Fruit fly (Drosophila melanogaster) whole organism, wandering third instar larva: ENCODE data around the gene Srp72.

Experiments
- Abd-B ChIP-seq: fragments of >200 bp; optimal IDR thresholded peaks from 2 replicates; lab custom pipeline; 2017; ENCODE audit warnings: missing biosample characterization, missing genetic modification characterization
- CG32264 ChIP-seq: fragments of 200-800 bp; sonication (Bioruptor generic); optimal IDR thresholded peaks from 2 replicates; lab custom pipeline; 2016; ENCODE audit warnings: missing biosample characterization, missing genetic modification characterization
- CG9705 ChIP-seq: fragments of 200-800 bp; sonication (Bioruptor generic); optimal IDR thresholded peaks from 2 replicates; lab custom pipeline; 2018; ENCODE audit warnings: missing biosample characterization, mild to moderate bottlenecking, missing genetic modification characterization
- CrebA ChIP-seq: fragments of 200-800 bp; sonication (Bioruptor generic); optimal IDR thresholded peaks from 2 replicates; lab custom pipeline; 2016; ENCODE audit warnings: missing biosample characterization, mild to moderate bottlenecking, missing genetic modification characterization, borderline replicate concordance
- Dfd ChIP-seq: fragments of >200 bp; optimal IDR thresholded peaks from 2 replicates; lab custom pipeline; 2017; ENCODE audit warnings: missing biosample characterization, missing genetic modification characterization
- Dif ChIP-seq: fragments of 200-275, 200-300 bp; sonication (Bioruptor generic); optimal IDR thresholded peaks from 2 replicates; lab custom pipeline; 2018; ENCODE audit warnings: missing biosample characterization, missing genetic modification characterization; ENCODE audit not compliant: partially characterized antibody
- GATAd ChIP-seq: sonication (Bioruptor generic); optimal IDR thresholded peaks from 2 replicates; lab custom pipeline; 2016; ENCODE audit warnings: missing biosample characterization, missing genetic modification characterization
- HLH106 ChIP-seq: fragments of 200-800 bp; optimal IDR thresholded peaks from 3 replicates; lab custom pipeline; 2019; ENCODE audit warnings: missing biosample characterization, mild to moderate bottlenecking, missing genetic modification characterization, moderate library complexity
- Hnf4 ChIP-seq: fragments of 200-800 bp; sonication (Bioruptor generic); optimal IDR thresholded peaks from 2 replicates; lab custom pipeline; 2016; ENCODE audit warnings: missing biosample characterization, mild to moderate bottlenecking, missing genetic modification characterization
- Hr78 ChIP-seq: fragments of >200 bp; optimal IDR thresholded peaks from 2 replicates; lab custom pipeline; 2017; ENCODE audit warnings: missing biosample characterization, missing genetic modification characterization
- Hr83 ChIP-seq: fragments of 200-300 bp; sonication (Bioruptor generic); optimal IDR thresholded peaks from 2 replicates; lab custom pipeline; 2016; ENCODE audit warnings: missing biosample characterization, mild to moderate bottlenecking, missing genetic modification characterization, moderate library complexity; ENCODE audit not compliant: poor library complexity, severe bottlenecking
- Jra ChIP-seq: sonication (Bioruptor generic); optimal IDR thresholded peaks from 2 replicates; lab custom pipeline; 2016; ENCODE audit warnings: missing biosample characterization, missing genetic modification characterization
- Mio ChIP-seq: sonication (Bioruptor generic); optimal IDR thresholded peaks from 2 replicates; lab custom pipeline; 2016; ENCODE audit warnings: missing biosample characterization, missing genetic modification characterization
- Myc ChIP-seq: fragments of >200 bp; optimal IDR thresholded peaks from 2 replicates; lab custom pipeline; 2017
- N ChIP-seq: fragments of >200 bp; optimal IDR thresholded peaks from 2 replicates; lab custom pipeline; 2018; ENCODE audit warnings: missing biosample characterization, missing external identifiers, missing genetic modification characterization
- OdsH ChIP-seq: fragments of 200-800 bp; sonication (Bioruptor generic); optimal IDR thresholded peaks from 2 replicates; lab custom pipeline; 2016; ENCODE audit warnings: missing biosample characterization, mild to moderate bottlenecking, missing genetic modification characterization
- Rel ChIP-seq, 2 experiments: fragments of 200-800 bp; sonication (Bioruptor generic) in 1 of 2; optimal IDR thresholded peaks; 2 replicates in 1 of 2; 3 replicates in 1 of 2; lab custom pipeline; 2016 to 2019; ENCODE audit warnings: mild to moderate bottlenecking in 2 of 2, missing biosample characterization in 2 of 2, missing genetic modification characterization in 2 of 2, moderate library complexity in 1 of 2
- Sp1 ChIP-seq: fragments of 200-800 bp; sonication (Bioruptor generic); optimal IDR thresholded peaks from 3 replicates; lab custom pipeline; 2019; ENCODE audit warnings: missing biosample characterization, mild to moderate bottlenecking, missing genetic modification characterization, moderate library complexity
- Vsx2 ChIP-seq: fragments of 200-300, 225-300 bp; sonication (Bioruptor generic); optimal IDR thresholded peaks from 2 replicates; lab custom pipeline; 2018; ENCODE audit warnings: missing biosample characterization, missing genetic modification characterization; ENCODE audit not compliant: partially characterized antibody
- br ChIP-seq: fragments of 200-800 bp; sonication (Bioruptor generic); optimal IDR thresholded peaks from 2 replicates; lab custom pipeline; 2016; ENCODE audit warnings: missing biosample characterization, missing genetic modification characterization
- brk ChIP-seq: fragments of 200-800 bp; sonication (Bioruptor generic); optimal IDR thresholded peaks from 2 replicates; lab custom pipeline; 2016; ENCODE audit warnings: missing biosample characterization, mild to moderate bottlenecking, missing genetic modification characterization
- dl ChIP-seq, 2 experiments: fragments of 175-275, 200-275 bp in 1 of 2; fragments of 200-275 bp in 1 of 2; sonication (Bioruptor generic); optimal IDR thresholded peaks; lab custom pipeline; 2018; ENCODE audit warnings: mild to moderate bottlenecking in 2 of 2, missing biosample characterization in 2 of 2, missing genetic modification characterization in 2 of 2, moderate library complexity in 2 of 2; ENCODE audit not compliant: partially characterized antibody in 2 of 2, insufficient read depth in 1 of 2
- dmrt93B ChIP-seq: fragments of 200-800 bp; sonication (Bioruptor generic); optimal IDR thresholded peaks from 2 replicates; lab custom pipeline; 2018; ENCODE audit warnings: missing biosample characterization, mild to moderate bottlenecking, missing genetic modification characterization
- dsf ChIP-seq: sonication (Bioruptor generic); optimal IDR thresholded peaks from 2 replicates; lab custom pipeline; 2016; ENCODE audit warnings: missing biosample characterization, missing genetic modification characterization, borderline replicate concordance
- ey ChIP-seq: fragments of 200-800 bp; sonication (Bioruptor generic); optimal IDR thresholded peaks from 2 replicates; lab custom pipeline; 2016; ENCODE audit warnings: missing biosample characterization, missing genetic modification characterization
- foxo ChIP-seq, 2 experiments: fragments of 200-800 bp; sonication (Bioruptor generic); optimal IDR thresholded peaks; 2 replicates in 1 of 2; 3 replicates in 1 of 2; lab custom pipeline; 2016 to 2017; ENCODE audit warnings: missing biosample characterization in 2 of 2, missing genetic modification characterization in 2 of 2
- fru ChIP-seq: fragments of 200-800 bp; sonication (Bioruptor generic); optimal IDR thresholded peaks from 3 replicates; lab custom pipeline; 2016; ENCODE audit warnings: missing biosample characterization, mild to moderate bottlenecking, missing genetic modification characterization
- h ChIP-seq: fragments of 200-800 bp; sonication (Bioruptor generic); optimal IDR thresholded peaks from 3 replicates; lab custom pipeline; 2016; ENCODE audit warnings: missing biosample characterization, mild to moderate bottlenecking, missing genetic modification characterization
- jim ChIP-seq: fragments of 175-275, 200-325 bp; sonication (Bioruptor generic); optimal IDR thresholded peaks from 2 replicates; lab custom pipeline; 2016; ENCODE audit warnings: missing biosample characterization, mild to moderate bottlenecking, missing genetic modification characterization
- lola ChIP-seq: fragments of >200 bp; optimal IDR thresholded peaks from 2 replicates; lab custom pipeline; 2017; ENCODE audit warnings: missing biosample characterization, missing genetic modification characterization
- pan ChIP-seq: fragments of >200 bp; optimal IDR thresholded peaks from 2 replicates; lab custom pipeline; 2017
- psq ChIP-seq: fragments of 200-800 bp; sonication (Bioruptor generic); optimal IDR thresholded peaks from 3 replicates; lab custom pipeline; 2017; ENCODE audit warnings: missing biosample characterization, mild to moderate bottlenecking, missing genetic modification characterization, moderate library complexity
- rgr ChIP-seq: fragments of 200-800 bp; sonication (Bioruptor generic); optimal IDR thresholded peaks from 3 replicates; lab custom pipeline; 2016; ENCODE audit warnings: missing biosample characterization, mild to moderate bottlenecking, missing genetic modification characterization
- sage ChIP-seq: fragments of 200-800 bp; sonication (Bioruptor generic); optimal IDR thresholded peaks from 2 replicates; lab custom pipeline; 2016; ENCODE audit warnings: missing biosample characterization, mild to moderate bottlenecking, missing genetic modification characterization
- sv ChIP-seq: fragments of 200-800 bp; sonication (Bioruptor generic); optimal IDR thresholded peaks from 3 replicates; lab custom pipeline; 2016; ENCODE audit warnings: missing biosample characterization, missing genetic modification characterization
- tai ChIP-seq: sonication (Bioruptor generic); optimal IDR thresholded peaks from 2 replicates; lab custom pipeline; 2016; ENCODE audit warnings: missing biosample characterization, missing genetic modification characterization
- usp ChIP-seq: fragments of >200 bp; optimal IDR thresholded peaks from 2 replicates; lab custom pipeline; 2017; ENCODE audit warnings: missing biosample characterization, missing genetic modification characterization
- woc ChIP-seq: sonication (Bioruptor generic); optimal IDR thresholded peaks from 2 replicates; lab custom pipeline; 2016; ENCODE audit warnings: missing biosample characterization, mild to moderate bottlenecking, missing genetic modification characterization

Srp72 gene

DNA sequence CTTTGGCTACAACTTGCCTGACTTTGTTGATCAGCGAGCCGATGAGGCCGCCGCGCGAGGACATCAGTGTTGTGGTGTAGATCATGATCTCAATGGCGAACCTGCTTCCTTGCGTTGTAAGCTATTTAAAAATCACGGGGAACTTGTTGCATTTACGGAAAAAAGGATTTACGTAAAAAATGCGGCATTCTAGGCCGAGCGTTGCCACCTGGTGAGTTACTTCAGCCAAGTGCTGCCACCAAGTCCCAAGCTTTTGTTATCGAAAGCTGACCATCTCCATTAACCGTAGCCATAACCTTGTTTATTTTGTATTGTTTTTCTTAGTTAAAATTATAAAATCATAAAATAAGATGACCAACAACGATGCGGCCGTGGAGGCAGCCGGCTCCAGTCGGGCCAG, 11.7 kb upstream of the Srp72 start, which contains the start of the genes TFAM and CG5412:
TSS of gene TFAM (minus strand) at position 222 of the 400 bp plus-strand sequence.
TSS of gene CG5412 (plus strand) at position 265 of the 400 bp plus-strand sequence.
- TF ChIP-seq OdsH (no peak), Hr83 (GFP tag; lab: Kevin White, UChicago) (no peak), CG9705 (no peak), brk (GFP tag; lab: Kevin White, UChicago) (no peak), dsf (GFP tag; lab: Kevin White, UChicago) (no peak), Rel (GFP tag; optimal IDR thresholded peaks at IDR 0.05; lab: Kevin White, UChicago) (no peak), Rel (tag; optimal IDR thresholded peaks at IDR 0.05; lab: Kevin White, UChicago) (no peak), woc (GFP tag; lab: Kevin White, UChicago) (no peak), Vsx2 (GFP tag; lab: Kevin White, UChicago) (no peak), Abd-B (GFP tag; lab: Kevin White, UChicago) (no peak), fru (GFP tag; lab: Kevin White, UChicago) (no peak), dl (GFP tag; optimal IDR thresholded peaks at IDR 0.05; lab: Kevin White, UChicago; ENCODE audit: insufficient read depth in 1 of 2, partially characterized antibody in 2 of 2) (no peak), pan (lab: Kevin White, UChicago) (no peak), h (GFP tag; lab: Kevin White, UChicago) (no peak), CrebA (no peak), ey (no peak), foxo (GFP tag; optimal IDR thresholded peaks at IDR 0.05; lab: Kevin White, UChicago) (no peak), jim (no peak), Dif (GFP tag; lab: Kevin White, UChicago) (no peak)

DNA sequence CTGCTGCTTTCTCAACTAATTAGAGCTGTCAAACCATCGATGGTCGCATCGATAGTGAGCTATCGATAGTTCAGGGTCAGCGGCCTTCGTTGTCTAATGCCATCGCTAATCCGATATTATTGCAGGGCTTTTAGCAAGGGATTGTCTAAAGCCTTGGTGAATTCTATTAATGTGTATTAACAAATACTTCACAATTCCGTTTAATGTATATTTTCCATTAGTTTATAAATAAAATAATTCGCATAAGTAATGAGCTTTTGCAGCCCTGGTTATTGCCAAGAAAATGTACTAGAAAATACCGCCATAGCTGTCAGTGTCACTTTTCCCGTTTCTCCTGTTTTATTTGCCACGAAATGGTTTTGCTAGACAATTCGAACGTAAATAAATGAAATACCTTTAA, 8.7 kb upstream of the Srp72 start, which contains the start of the genes EloB and Srp14:
TSS of gene EloB (minus strand) at position 35 of the 400 bp plus-strand sequence.
TSS of gene Srp14 (plus strand) at position 300 of the 400 bp plus-strand sequence.
- TF ChIP-seq foxo (GFP tag; optimal IDR thresholded peaks at IDR 0.05; lab: Kevin White, UChicago) (peak; percentile 57 to 88), brk (GFP tag; lab: Kevin White, UChicago) (no peak), jim (no peak), dsf (GFP tag; lab: Kevin White, UChicago) (no peak), dl (GFP tag; optimal IDR thresholded peaks at IDR 0.05; lab: Kevin White, UChicago; ENCODE audit: insufficient read depth in 1 of 2, partially characterized antibody in 2 of 2) (no peak), OdsH (peak; percentile 80), psq (GFP tag; lab: Kevin White, UChicago) (peak; percentile 74), Myc (lab: Kevin White, UChicago) (no peak), Hr78 (GFP tag; lab: Kevin White, UChicago) (no peak), usp (no peak), dmrt93B (no peak), br (GFP tag; lab: Kevin White, UChicago) (peak; percentile 86), CG9705 (peak; percentile 71), Sp1 (peak; percentile 83), fru (GFP tag; lab: Kevin White, UChicago) (peak; percentile 83), Rel (GFP tag; optimal IDR thresholded peaks at IDR 0.05; lab: Kevin White, UChicago) (no peak), Rel (tag; optimal IDR thresholded peaks at IDR 0.05; lab: Kevin White, UChicago) (peak; percentile 68), Dfd (GFP tag; lab: Kevin White, UChicago) (no peak), Jra (peak; percentile 92), Vsx2 (GFP tag; lab: Kevin White, UChicago) (no peak), woc (GFP tag; lab: Kevin White, UChicago) (no peak), HLH106 (peak; percentile 87), Abd-B (GFP tag; lab: Kevin White, UChicago) (no peak), Hnf4 (peak; percentile 92), sage (no peak), CG32264 (GFP tag; lab: Kevin White, UChicago) (peak; percentile 49), CrebA (no peak), Hr83 (GFP tag; lab: Kevin White, UChicago) (peak; percentile 81), N (GFP tag; lab: Kevin White, UChicago) (no peak), sv (GFP tag; lab: Kevin White, UChicago) (peak; percentile 77), GATAd (GFP tag; lab: Kevin White, UChicago) (no peak), tai (GFP tag; lab: Kevin White, UChicago) (no peak), lola (GFP tag; lab: Kevin White, UChicago) (no peak), rgr (GFP tag; lab: Kevin White, UChicago) (peak; percentile 88), Dif (GFP tag; lab: Kevin White, UChicago) (no peak), Mio (GFP tag; lab: Kevin White, UChicago) (no peak), ey (peak; percentile 86), pan (lab: Kevin White, UChicago) (no peak), h (GFP tag; lab: Kevin White, UChicago) (peak; percentile 86)
